Fruit fly (Drosophila melanogaster): ENCODE results near the gene BORCS6.

DNA sequence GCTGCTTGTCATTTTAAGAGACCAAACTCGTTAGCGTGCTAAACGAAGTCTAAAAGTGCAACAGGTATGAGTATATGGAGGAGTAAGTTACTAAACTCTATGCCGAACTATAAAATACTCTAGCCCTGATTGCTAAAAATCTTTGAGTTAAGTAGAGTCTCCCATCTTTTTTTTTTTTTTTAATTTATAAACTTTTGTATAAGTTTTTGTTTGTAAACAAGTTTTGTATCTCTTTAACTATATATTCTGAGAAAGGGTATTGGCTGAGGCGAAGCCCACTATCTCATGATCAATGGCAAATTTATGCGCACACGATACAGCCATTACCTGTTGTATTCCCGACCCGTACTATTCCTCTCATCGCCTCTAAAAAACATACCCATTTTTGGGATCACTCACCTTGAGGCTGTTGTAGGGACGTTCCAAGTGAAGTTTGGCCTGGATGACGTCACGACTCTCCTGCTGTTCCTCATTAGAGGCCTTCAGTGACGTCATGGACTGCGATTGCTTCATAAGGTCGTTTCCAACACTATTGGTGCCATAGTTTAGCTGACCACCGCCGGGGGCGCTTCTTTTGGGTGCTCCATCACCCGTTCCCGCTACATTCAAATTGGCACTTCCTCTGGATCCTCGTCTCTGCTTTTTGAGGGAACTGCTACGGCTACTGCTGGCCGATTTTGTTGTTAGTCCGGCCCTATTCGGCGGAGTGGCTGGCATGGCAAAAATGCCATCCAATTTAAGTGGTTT lies 32.9 kb upstream of the BORCS6 start:
- TF ChIP-seq CG11294 (GFP tag; IDR thresholded peaks at IDR 0.05) (no peak), CG6792 (GFP tag; optimal IDR thresholded peaks at IDR 0.05) (no peak), topi (GFP tag; optimal IDR thresholded peaks at IDR 0.05) (no peak), fd85E (GFP tag; optimal IDR thresholded peaks at IDR 0.05) (no peak), CG8632 (GFP tag; optimal IDR thresholded peaks at IDR 0.05) (no peak), Sox14 (GFP tag; optimal IDR thresholded peaks at IDR 0.05) (no peak), Hr38 (GFP tag; optimal IDR thresholded peaks at IDR 0.05) (no peak), Gug (GFP tag; IDR thresholded peaks at IDR 0.05) (no peak), Sox15 (GFP tag; optimal IDR thresholded peaks at IDR 0.05) (no peak)
